Worm (Caenorhabditis elegans): Measurements from ENCODE around the gene egl-26.

Gene egl-26

DNA sequence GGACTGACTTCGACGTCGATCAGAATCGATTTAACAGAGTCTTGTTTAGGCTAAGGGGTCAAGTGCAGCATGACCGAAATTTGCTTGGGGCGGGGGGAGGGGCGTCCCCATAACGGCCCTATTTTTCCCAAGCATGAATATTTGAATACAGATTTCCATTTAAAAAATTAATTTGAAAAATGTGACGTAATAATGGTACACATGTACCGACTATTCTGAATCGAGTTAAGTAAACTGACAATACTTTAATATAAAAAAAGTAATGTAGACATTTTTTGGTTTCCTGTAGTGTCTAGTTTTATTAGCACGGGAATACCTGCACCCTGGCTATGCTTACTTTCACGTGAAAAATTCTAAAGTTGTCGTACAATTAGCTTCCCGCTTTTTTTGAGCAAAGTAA is 17.3 kb downstream of the egl-26 start:
- TF ChIP-seq nhr-77 (tag; optimal IDR thresholded peaks at IDR 0.05) (no peak), lin-38 (GFP tag; IDR thresholded peaks at IDR 0.05) (no peak), nhr-11 (tag; optimal IDR thresholded peaks at IDR 0.05) (no peak), F10B5.3 (tag; optimal IDR thresholded peaks at IDR 0.05) (no peak), nhr-41 (GFP tag; IDR thresholded peaks at IDR 0.05) (no peak), ceh-82 (tag; optimal IDR thresholded peaks at IDR 0.05) (no peak)

- TF ChIP-seq aly-2 (tag; optimal IDR thresholded peaks at IDR 0.05) (no peak), nhr-77 (tag; optimal IDR thresholded peaks at IDR 0.05) (no peak), pqm-1 (tag; optimal IDR thresholded peaks at IDR 0.05) (no peak), Y105C5A.15 (GFP tag; IDR thresholded peaks at IDR 0.05) (no peak), nhr-111 (GFP tag; optimal IDR thresholded peaks at IDR 0.05) (no peak), fos-1 (tag; optimal IDR thresholded peaks at IDR 0.05) (no peak), nhr-25 (tag; optimal IDR thresholded peaks at IDR 0.05; ENCODE audit: borderline replicate concordance, insufficient read depth) (no peak)
Observed at ce11 chrII:87937-88336, 18.5 kb downstream of the egl-26 start.

ce11 chrII:91419-91818 is 22.0 kb downstream of the egl-26 start, which contains the start of gene mcat-1:
Gene mcat-1, minus strand, starts transcription at chrII:91519.
- no peak for TF ChIP-seq ztf-7 (tag; optimal IDR thresholded peaks at IDR 0.05)
- TF ChIP-seq dmd-6 (GFP tag; IDR thresholded peaks at IDR 0.05), result no peak
- no peak for TF ChIP-seq ceh-32 (tag; optimal IDR thresholded peaks at IDR 0.05; ENCODE audit: poor library complexity)
- TF ChIP-seq unc-62 (GFP tag; optimal IDR thresholded peaks at IDR 0.05 in 1 of 2), result peak in 1 of 2 experiments; percentile 49
- TF ChIP-seq unc-62 (tag; optimal IDR thresholded peaks at IDR 0.05), result no peak
- no peak for TF ChIP-seq lim-7 (GFP tag; IDR thresholded peaks at IDR 0.05)
- no peak for TF ChIP-seq nhr-6 (tag; optimal IDR thresholded peaks at IDR 0.05)

- no peak for TF ChIP-seq F26F4.8 (GFP tag; conservative IDR thresholded peaks at IDR 0.05)
- no peak for TF ChIP-seq sdz-12 (GFP tag; optimal IDR thresholded peaks at IDR 0.05)
- TF ChIP-seq madf-5 (GFP tag; IDR thresholded peaks at IDR 0.05), result no peak
- TF ChIP-seq snpc-4 (tag; optimal IDR thresholded peaks at IDR 0.05), result no peak
- TF ChIP-seq gei-8 (GFP tag; optimal IDR thresholded peaks at IDR 0.05), result no peak
- no peak for TF ChIP-seq nhr-25 (tag; optimal IDR thresholded peaks at IDR 0.05; ENCODE audit: borderline replicate concordance, insufficient read depth)
- no peak for TF ChIP-seq hlh-11 (tag; optimal IDR thresholded peaks at IDR 0.05)
- no peak for TF ChIP-seq pqm-1 (tag; optimal IDR thresholded peaks at IDR 0.05)
- no peak for TF ChIP-seq daf-12 (tag; optimal IDR thresholded peaks at IDR 0.05)
- no peak for TF ChIP-seq dmd-8 (GFP tag; IDR thresholded peaks at IDR 0.05)
- no peak for TF ChIP-seq snpc-1.2 (GFP tag; IDR thresholded peaks at IDR 0.05)
- no peak for TF ChIP-seq ZK337.2 (GFP tag; IDR thresholded peaks at IDR 0.05)
- no peak for TF ChIP-seq nhr-6 (tag; optimal IDR thresholded peaks at IDR 0.05)
- no peak for TF ChIP-seq mep-1 (tag; optimal IDR thresholded peaks at IDR 0.05)
Observed at ce11 chrII:95177-95576, 25.7 kb downstream of the egl-26 start, which contains the start of gene C50D2.7. Gene C50D2.7, minus strand, starts transcription at chrII:95277.

DNA sequence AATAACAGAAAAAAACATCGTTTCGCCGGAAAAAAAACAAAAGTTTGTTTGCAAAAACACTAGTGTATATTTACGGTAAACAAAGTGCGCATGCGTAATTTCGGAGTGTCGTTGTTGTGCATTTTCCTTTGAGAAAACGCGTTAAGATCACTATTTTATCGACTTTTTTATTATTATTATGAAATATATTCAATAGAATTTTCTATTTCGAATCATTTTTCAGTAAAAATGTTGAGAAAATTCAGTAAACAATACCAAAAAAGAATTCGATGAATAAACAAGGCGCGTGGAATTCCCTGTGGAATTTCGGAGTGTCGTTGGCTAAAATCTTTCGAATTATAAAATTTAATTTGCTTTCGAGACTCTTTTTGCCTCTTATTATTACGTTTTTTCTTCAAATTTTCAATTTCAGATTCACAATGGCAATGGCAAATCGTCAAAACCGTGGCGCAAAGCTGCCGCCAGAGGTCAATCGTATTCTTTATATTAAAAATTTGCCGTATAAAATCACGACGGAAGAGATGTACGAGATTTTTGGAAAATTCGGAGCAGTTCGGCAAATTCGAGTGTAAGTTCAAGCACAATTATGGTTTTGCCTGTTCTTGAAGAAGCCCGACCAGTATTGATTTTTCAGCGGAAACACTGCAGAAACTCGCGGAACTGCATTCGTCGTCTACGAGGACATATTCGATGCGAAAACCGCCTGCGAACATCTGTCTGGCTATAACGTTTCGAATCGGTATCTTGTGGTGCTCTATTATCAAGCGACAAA is 28.7 kb downstream of the egl-26 start, which contains the start of the genes luc-7L3 and sftb-6:
Gene luc-7L3, minus strand, starts transcription at position 36 of the 772 bp plus-strand sequence.
Gene sftb-6, plus strand, starts transcription at position 413 of the 772 bp plus-strand sequence.
- TF ChIP-seq dve-1 (tag; optimal IDR thresholded peaks at IDR 0.05; ENCODE audit: insufficient read depth), result peak; percentile 37
- TF ChIP-seq daf-16 (GFP tag; optimal IDR thresholded peaks at IDR 0.05), result no peak
- peak; percentile 72 for TF ChIP-seq daf-16 (tag; optimal IDR thresholded peaks at IDR 0.05)
- TF ChIP-seq rbr-2 (tag; optimal IDR thresholded peaks at IDR 0.05), result peak; percentile 48
- no peak for TF ChIP-seq lin-15B (tag; optimal IDR thresholded peaks at IDR 0.05)
- TF ChIP-seq ctbp-1 (GFP tag; IDR thresholded peaks at IDR 0.05), result 0 out of 2 replicates have a peak, but pooled peaks have one; percentile 19
- no peak for TF ChIP-seq nhr-41 (GFP tag; IDR thresholded peaks at IDR 0.05)
- TF ChIP-seq lir-3 (tag; optimal IDR thresholded peaks at IDR 0.05), result no peak
- TF ChIP-seq nhr-42 (GFP tag; IDR thresholded peaks at IDR 0.05), result no peak
- no peak for TF ChIP-seq lim-7 (GFP tag; IDR thresholded peaks at IDR 0.05)
- TF ChIP-seq T20F7.1 (GFP tag; optimal IDR thresholded peaks at IDR 0.05), result peak; percentile 100
- peak; percentile 56 for TF ChIP-seq mep-1 (tag; optimal IDR thresholded peaks at IDR 0.05)
- TF ChIP-seq lsy-2 (tag; optimal IDR thresholded peaks at IDR 0.05), result peak in 1 of 2 experiments; percentile 72
- TF ChIP-seq ztf-7 (tag; optimal IDR thresholded peaks at IDR 0.05), result no peak
- TF ChIP-seq R02D3.7 (tag; optimal IDR thresholded peaks at IDR 0.05), result peak; percentile 83
- peak; percentile 25 for TF ChIP-seq fkh-10 (GFP tag; optimal IDR thresholded peaks at IDR 0.05)
- peak; percentile 29; the same call in 1 of the 2 replicates for TF ChIP-seq hmg-1.1 (GFP tag; IDR thresholded peaks at IDR 0.05)
- peak; percentile 26 for TF ChIP-seq lin-38 (GFP tag; IDR thresholded peaks at IDR 0.05)
- peak; percentile 97 for TF ChIP-seq Y48G9A.11 (GFP tag; IDR thresholded peaks at IDR 0.05)
